Worm (Caenorhabditis elegans) whole organism, young adult: ENCODE data around the gene pak-2.

Source experiments
- B0019.2 ChIP-seq: fragments of 200-800 bp; sonication (Bioruptor generic); conservative IDR thresholded peaks from 2 replicates; pipeline ENCODE4 v1.3.6; 2022; ENCODE audit warnings: missing genetic modification reagents, missing genetic modification characterization, missing compliant biosample characterization
- B0336.3 ChIP-seq: fragments of 200-800 bp; sonication (Bioruptor generic); IDR thresholded peaks from 2 replicates; pipeline ENCODE4 v1.3.6; 2022; ENCODE audit warnings: missing genetic modification characterization, missing compliant biosample characterization
- C06A6.2 ChIP-seq: fragments of 200-800 bp; sonication (Bioruptor generic); conservative IDR thresholded peaks from 2 replicates; pipeline ENCODE4 v1.3.6; 2022; ENCODE audit warnings: missing genetic modification characterization, missing compliant biosample characterization
- C17E4.6 ChIP-seq: fragments of 200-800 bp; sonication (Bioruptor generic); IDR thresholded peaks from 2 replicates; pipeline ENCODE4 v1.3.6; 2022; ENCODE audit warnings: missing genetic modification reagents, missing genetic modification characterization, missing compliant biosample characterization
- D2030.7 ChIP-seq: fragments of 200-800 bp; sonication (Bioruptor generic); IDR thresholded peaks from 2 replicates; pipeline ENCODE4 v1.3.6; 2022; ENCODE audit warnings: missing genetic modification reagents, missing genetic modification characterization, missing compliant biosample characterization
- F23B12.7 ChIP-seq: sonication (generic microtip); optimal IDR thresholded peaks from 2 replicates; lab custom pipeline; 2017; ENCODE audit warnings: missing genetic modification characterization, mild to moderate bottlenecking, missing compliant biosample characterization, antibody characterized with exemption, moderate library complexity; ENCODE audit not compliant: insufficient read depth
- F33H1.4 ChIP-seq: fragments of 200-800 bp; sonication (Bioruptor generic); IDR thresholded peaks from 2 replicates; pipeline ENCODE4 v1.3.6; 2022; ENCODE audit warnings: missing genetic modification reagents, missing genetic modification characterization, missing compliant biosample characterization
- F49E8.2 ChIP-seq: sonication (generic microtip); optimal IDR thresholded peaks from 3 replicates; lab custom pipeline; 2017; ENCODE audit warnings: missing genetic modification characterization, mild to moderate bottlenecking, missing compliant biosample characterization, antibody characterized with exemption, moderate library complexity; ENCODE audit not compliant: insufficient read depth
- F52B5.7 ChIP-seq: sonication (generic microtip); optimal IDR thresholded peaks from 2 replicates; lab custom pipeline; 2016; ENCODE audit warnings: mild to moderate bottlenecking, missing genetic modification characterization, missing compliant biosample characterization
- F55B11.4 ChIP-seq: sonication (generic microtip); optimal IDR thresholded peaks from 2 replicates; lab custom pipeline; 2016; ENCODE audit warnings: missing compliant biosample characterization, missing genetic modification characterization, borderline replicate concordance; ENCODE audit not compliant: insufficient read depth
- K12H6.12 ChIP-seq: fragments of 200-800 bp; sonication (Bioruptor generic); optimal IDR thresholded peaks from 2 replicates; lab custom pipeline; 2018; ENCODE audit warnings: mild to moderate bottlenecking, missing genetic modification characterization, missing compliant biosample characterization
- T07F8.4 ChIP-seq: sonication (generic microtip); optimal IDR thresholded peaks from 2 replicates; lab custom pipeline; 2016; ENCODE audit warnings: mild to moderate bottlenecking, missing genetic modification characterization, moderate library complexity, missing compliant biosample characterization
- Y95B8A.8 ChIP-seq: fragments of 200-800 bp; sonication (Bioruptor generic); IDR thresholded peaks from 2 replicates; pipeline ENCODE4 v1.3.6; 2022; ENCODE audit warnings: missing genetic modification reagents, missing genetic modification characterization, missing compliant biosample characterization
- aptf-2 ChIP-seq: fragments of 200-800 bp; sonication (Bioruptor generic); conservative IDR thresholded peaks from 2 replicates; pipeline ENCODE4 v1.3.6; 2022; ENCODE audit warnings: missing genetic modification reagents, missing genetic modification characterization, missing compliant biosample characterization
- athp-1 ChIP-seq: sonication (generic microtip); optimal IDR thresholded peaks from 2 replicates; lab custom pipeline; 2017; ENCODE audit warnings: mild to moderate bottlenecking, missing genetic modification characterization, missing compliant biosample characterization
- attf-3 ChIP-seq: fragments of 200-800 bp; sonication (Bioruptor generic); conservative IDR thresholded peaks from 2 replicates; pipeline ENCODE4 v1.3.6; 2022; ENCODE audit warnings: missing genetic modification reagents, missing genetic modification characterization, missing compliant biosample characterization
- attf-5 ChIP-seq: fragments of 200-800 bp; sonication (Bioruptor generic); optimal IDR thresholded peaks from 2 replicates; lab custom pipeline; 2018; ENCODE audit warnings: mild to moderate bottlenecking, missing genetic modification characterization, missing compliant biosample characterization
- attf-6 ChIP-seq: fragments of 200-800 bp; sonication (Bioruptor generic); IDR thresholded peaks from 2 replicates; pipeline ENCODE4 v1.3.6; 2022; ENCODE audit warnings: missing genetic modification reagents, missing genetic modification characterization, missing compliant biosample characterization
- bed-2 ChIP-seq: fragments of 200-800 bp; sonication (Bioruptor generic); IDR thresholded peaks from 2 replicates; pipeline ENCODE4 v1.3.6; 2022; ENCODE audit warnings: missing genetic modification reagents, missing genetic modification characterization, missing compliant biosample characterization
- ceh-100 ChIP-seq: fragments of 200-800 bp; sonication (Bioruptor generic); IDR thresholded peaks from 2 replicates; pipeline ENCODE4 v1.3.6; 2022; ENCODE audit warnings: missing genetic modification reagents, missing genetic modification characterization, missing compliant biosample characterization
- ceh-27 ChIP-seq: fragments of 200-800 bp; sonication (Bioruptor generic); optimal IDR thresholded peaks from 2 replicates; lab custom pipeline; 2018; ENCODE audit warnings: mild to moderate bottlenecking, missing genetic modification characterization, moderate library complexity, missing compliant biosample characterization
- ceh-58 ChIP-seq: fragments of 200-800 bp; sonication (Bioruptor generic); IDR thresholded peaks from 2 replicates; pipeline ENCODE4 v1.3.6; 2022; ENCODE audit warnings: missing genetic modification characterization, missing compliant biosample characterization
- ceh-91 ChIP-seq: fragments of 200-800 bp; sonication (Bioruptor generic); IDR thresholded peaks from 2 replicates; pipeline ENCODE4 v1.3.6; 2022; ENCODE audit warnings: missing genetic modification reagents, missing genetic modification characterization, missing compliant biosample characterization
- chd-7 ChIP-seq: sonication (generic microtip); optimal IDR thresholded peaks from 2 replicates; lab custom pipeline; 2016; ENCODE audit warnings: mild to moderate bottlenecking, missing genetic modification characterization, moderate library complexity, missing compliant biosample characterization
- die-1 ChIP-seq: sonication (generic microtip); optimal IDR thresholded peaks from 2 replicates; lab custom pipeline; 2016; ENCODE audit warnings: missing genotype, mild to moderate bottlenecking, missing genetic modification characterization, missing compliant biosample characterization
- dpl-1 ChIP-seq: fragments of 150-350 bp; optimal IDR thresholded peaks from 2 replicates; lab custom pipeline; 2014; ENCODE audit warnings: missing biosample characterization, missing genetic modification reagents, missing genetic modification characterization
- efl-1 ChIP-seq: fragments of 150-350 bp; optimal IDR thresholded peaks from 2 replicates; lab custom pipeline; 2014; ENCODE audit warnings: missing biosample characterization, missing genetic modification reagents, missing genetic modification characterization
- hlh-26 ChIP-seq: fragments of 200-800 bp; sonication (Bioruptor generic); conservative IDR thresholded peaks from 2 replicates; pipeline ENCODE4 v1.3.6; 2022; ENCODE audit warnings: missing genetic modification reagents, missing genetic modification characterization, missing compliant biosample characterization
- hsf-1 ChIP-seq: fragments of 200-800 bp; sonication (Bioruptor generic); IDR thresholded peaks from 2 replicates; pipeline ENCODE4 v1.3.6; 2022; ENCODE audit warnings: missing genetic modification reagents, missing genetic modification characterization, missing compliant biosample characterization
- lin-26 ChIP-seq: fragments of 200-800 bp; sonication (Bioruptor generic); IDR thresholded peaks from 2 replicates; pipeline ENCODE4 v1.3.6; 2022; ENCODE audit warnings: missing genetic modification reagents, missing genetic modification characterization, missing compliant biosample characterization
- lin-40 ChIP-seq: sonication (generic microtip); optimal IDR thresholded peaks from 2 replicates; lab custom pipeline; 2016; ENCODE audit warnings: missing genetic modification characterization, mild to moderate bottlenecking, missing compliant biosample characterization, missing genotype, missing genetic modification reagents
- lsl-1 ChIP-seq: fragments of 200-800 bp; sonication (Bioruptor generic); optimal IDR thresholded peaks from 2 replicates; lab custom pipeline; 2018; ENCODE audit warnings: mild to moderate bottlenecking, missing genetic modification characterization, moderate library complexity, missing compliant biosample characterization
- madf-3 ChIP-seq: fragments of 200-800 bp; sonication (Bioruptor generic); IDR thresholded peaks from 2 replicates; pipeline ENCODE4 v1.3.6; 2022; ENCODE audit warnings: missing genetic modification reagents, missing genetic modification characterization, missing compliant biosample characterization
- madf-8 ChIP-seq: fragments of 200-800 bp; sonication (Bioruptor generic); conservative IDR thresholded peaks from 2 replicates; pipeline ENCODE4 v1.3.6; 2022; ENCODE audit warnings: missing genetic modification reagents, missing genetic modification characterization, missing compliant biosample characterization
- mxl-1 ChIP-seq: sonication (generic microtip); optimal IDR thresholded peaks from 2 replicates; lab custom pipeline; 2016; ENCODE audit warnings: missing genetic modification characterization, missing compliant biosample characterization
- nhr-80 ChIP-seq: sonication (generic microtip); optimal IDR thresholded peaks from 2 replicates; lab custom pipeline; 2016; ENCODE audit warnings: missing genetic modification characterization, missing compliant biosample characterization
- pbrm-1 ChIP-seq: fragments of 200-800 bp; sonication (Bioruptor generic); IDR thresholded peaks from 2 replicates; pipeline ENCODE4 v1.3.6; 2022; ENCODE audit warnings: missing genetic modification reagents, missing genetic modification characterization, missing compliant biosample characterization
- rcor-1 ChIP-seq: fragments of 200-800 bp; sonication (Bioruptor generic); IDR thresholded peaks from 2 replicates; pipeline ENCODE4 v1.3.6; 2022; ENCODE audit warnings: missing genetic modification reagents, missing genetic modification characterization, missing compliant biosample characterization
- rec-8 ChIP-seq, 2 experiments: sonication (generic microtip); optimal IDR thresholded peaks; 2 replicates each; lab custom pipeline; 2016; ENCODE audit warnings: mild to moderate bottlenecking in 2 of 2, missing genetic modification characterization in 2 of 2, missing genetic modification reagents in 2 of 2, missing genotype in 2 of 2, missing biosample characterization in 1 of 2, missing compliant biosample characterization in 1 of 2, moderate library complexity in 1 of 2
- snpc-1.1 ChIP-seq: sonication (generic microtip); optimal IDR thresholded peaks from 2 replicates; lab custom pipeline; 2017; ENCODE audit warnings: missing genetic modification characterization, mild to moderate bottlenecking, missing compliant biosample characterization, antibody characterized with exemption, moderate library complexity, missing genotype, missing genetic modification reagents; ENCODE audit not compliant: insufficient read depth
- snpc-4 ChIP-seq, 5 experiments: fragments of 150-350 bp in 1 of 5; sonication (generic microtip) in 4 of 5; optimal IDR thresholded peaks; 2 replicates each; lab custom pipeline; 2014 to 2018; ENCODE audit warnings: missing genetic modification characterization in 5 of 5, missing biosample characterization in 3 of 5, antibody characterized with exemption in 2 of 5, mild to moderate bottlenecking in 2 of 5, missing compliant biosample characterization in 2 of 5, missing genotype in 2 of 5, moderate library complexity in 2 of 5, missing genetic modification reagents in 1 of 5
- somi-1 ChIP-seq: fragments of 200-800 bp; sonication (Bioruptor generic); optimal IDR thresholded peaks from 2 replicates; lab custom pipeline; 2018; ENCODE audit warnings: mild to moderate bottlenecking, missing genetic modification characterization, missing compliant biosample characterization
- unc-130 ChIP-seq: sonication (generic microtip); optimal IDR thresholded peaks from 2 replicates; lab custom pipeline; 2016; ENCODE audit warnings: missing genetic modification reagents, missing genetic modification characterization, missing compliant biosample characterization
- unc-62 ChIP-seq: fragments of 150-350 bp; optimal IDR thresholded peaks from 2 replicates; lab custom pipeline; 2014; ENCODE audit warnings: missing biosample characterization, missing genetic modification reagents, missing genetic modification characterization
- ztf-26 ChIP-seq: sonication (generic microtip); optimal IDR thresholded peaks from 2 replicates; lab custom pipeline; 2017; ENCODE audit warnings: missing genetic modification characterization, missing compliant biosample characterization
- ztf-3 ChIP-seq: fragments of 200-800 bp; sonication (Bioruptor generic); optimal IDR thresholded peaks from 2 replicates; lab custom pipeline; 2018; ENCODE audit warnings: mild to moderate bottlenecking, missing genetic modification characterization, missing compliant biosample characterization

pak-2 gene

ce11 chrV:11078104-11078724 is 39.0 kb upstream of the pak-2 start, which contains the start of gene act-2 (continued):
- TF ChIP-seq Y95B8A.8 (GFP tag; lab: Robert Waterston, UW) (peak; percentile 74), unc-62 (GFP tag; lab: Kevin White, UChicago) (no peak), ceh-100 (GFP tag; lab: Robert Waterston, UW) (peak; percentile 64), C17E4.6 (GFP tag; lab: Robert Waterston, UW) (peak; percentile 76), ceh-91 (peak; percentile 86), madf-3 (GFP tag; lab: Robert Waterston, UW) (peak; percentile 87), D2030.7 (GFP tag; lab: Robert Waterston, UW) (peak; percentile 91), attf-3 (GFP tag; lab: Robert Waterston, UW) (no peak), snpc-4 (GFP tag; optimal IDR thresholded peaks at IDR 0.05; lab: Kevin White, UChicago) (no peak), snpc-4 (tag; optimal IDR thresholded peaks at IDR 0.05; lab: Kevin White, UChicago) (peak in 3 of 4 experiments; percentile 17 to 56 (median 55)), unc-130 (GFP tag; lab: Kevin White, UChicago) (peak; percentile 50), hlh-26 (GFP tag; lab: Robert Waterston, UW) (no peak), F49E8.2 (tag; lab: Kevin White, UChicago) (peak; percentile 82), F52B5.7 (no peak), aptf-2 (GFP tag; lab: Robert Waterston, UW) (0 out of 2 replicates have a peak, but pooled peaks have one; percentile 46), lsl-1 (GFP tag; lab: Kevin White, UChicago) (peak; percentile 55), F33H1.4 (GFP tag; lab: Robert Waterston, UW) (peak; percentile 69), F55B11.4 (no peak), ztf-3 (GFP tag; lab: Kevin White, UChicago) (no peak), attf-6 (GFP tag; lab: Robert Waterston, UW) (peak; percentile 52; the same call in 1 of the 2 replicates), dpl-1 (peak; percentile 93), lin-40 (peak; percentile 38), rcor-1 (GFP tag; lab: Robert Waterston, UW) (peak; percentile 70), madf-8 (GFP tag; lab: Robert Waterston, UW) (peak; percentile 84), B0019.2 (peak; percentile 75; the same call in 1 of the 2 replicates), ztf-26 (tag; lab: Kevin White, UChicago) (peak; percentile 55), C06A6.2 (GFP tag; lab: Robert Waterston, UW) (no peak), athp-1 (peak; percentile 22), F23B12.7 (tag; lab: Kevin White, UChicago) (peak; percentile 22), K12H6.12 (tag; lab: Kevin White, UChicago) (peak; percentile 3), efl-1 (GFP tag; lab: Kevin White, UChicago) (peak; percentile 96), somi-1 (no peak), hsf-1 (GFP tag; lab: Robert Waterston, UW) (peak; percentile 99), pbrm-1 (GFP tag; lab: Robert Waterston, UW) (peak; percentile 85), attf-5 (GFP tag; lab: Kevin White, UChicago) (peak; percentile 62)
- TF ChIP-seq, all 124 proteins: peak for 50

- TF ChIP-seq nhr-80 (tag; lab: Kevin White, UChicago) (peak; percentile 20), lin-26 (GFP tag; lab: Robert Waterston, UW) (peak; percentile 73; the same call in 1 of the 2 replicates), ceh-58 (GFP tag; lab: Robert Waterston, UW) (0 out of 2 replicates have a peak, but pooled peaks have one; percentile 70), snpc-1.1 (no peak), die-1 (tag; lab: Kevin White, UChicago) (peak; percentile 67), madf-8 (GFP tag; lab: Robert Waterston, UW) (peak; percentile 9; the same call in 1 of the 2 replicates), bed-2 (GFP tag; lab: Robert Waterston, UW) (0 out of 2 replicates have a peak, but pooled peaks have one; percentile 48), mxl-1 (tag; lab: Kevin White, UChicago) (no peak), chd-7 (tag; lab: Kevin White, UChicago) (peak; percentile 66), T07F8.4 (tag; lab: Kevin White, UChicago) (peak; percentile 81), pbrm-1 (GFP tag; lab: Robert Waterston, UW) (peak; percentile 79), ceh-27 (GFP tag; lab: Kevin White, UChicago) (peak; percentile 68), rec-8 (tag; optimal IDR thresholded peaks at IDR 0.05; lab: Kevin White, UChicago) (peak in 1 of 2 experiments; percentile 2), B0336.3 (peak; percentile 93), attf-5 (GFP tag; lab: Kevin White, UChicago) (no peak), D2030.7 (GFP tag; lab: Robert Waterston, UW) (0 out of 2 replicates have a peak, but pooled peaks have one; percentile 30)
These were observed 37.2 kb upstream of the pak-2 start for ce11 chrV:11076403-11076802.
